Fruit fly (Drosophila melanogaster) whole organism, embryonic: Measurements from ENCODE around the gene CG13309.

Experiments
- B-H1 ChIP-seq: fragments of 200-800 bp; sonication (Bioruptor generic); IDR thresholded peaks from 3 replicates; pipeline ENCODE4 v1.3.6; 2022; ENCODE audit warnings: missing biosample characterization, missing genetic modification characterization
- BtbVII ChIP-seq: fragments of 200-800 bp; sonication (Bioruptor generic); optimal IDR thresholded peaks from 3 replicates; lab custom pipeline; 2017; ENCODE audit warnings: missing biosample characterization, mild to moderate bottlenecking, missing genetic modification characterization
- CG10979 ChIP-seq: fragments of 200-800 bp; sonication (Bioruptor generic); optimal IDR thresholded peaks from 2 replicates; lab custom pipeline; 2018; ENCODE audit warnings: missing biosample characterization, mild to moderate bottlenecking, missing genetic modification characterization, moderate library complexity
- CG11085 ChIP-seq: fragments of 200-800 bp; sonication (Bioruptor generic); IDR thresholded peaks from 2 replicates; pipeline ENCODE4 v1.3.6; 2022; ENCODE audit warnings: missing biosample characterization, missing genetic modification characterization
- CG13296 ChIP-seq: fragments of 200-800 bp; sonication (Bioruptor generic); optimal IDR thresholded peaks from 3 replicates; lab custom pipeline; 2018; ENCODE audit warnings: missing biosample characterization, mild to moderate bottlenecking, missing genetic modification characterization
- CG13624 ChIP-seq: fragments of 200-800 bp; sonication (Bioruptor generic); optimal IDR thresholded peaks from 2 replicates; lab custom pipeline; 2016; ENCODE audit warnings: missing biosample characterization, missing genetic modification characterization
- CG15073 ChIP-seq: fragments of 200-800 bp; sonication (Bioruptor generic); optimal IDR thresholded peaks from 2 replicates; lab custom pipeline; 2016; ENCODE audit warnings: missing biosample characterization, missing genetic modification characterization
- CG16779 ChIP-seq: fragments of 200-800 bp; sonication (Bioruptor generic); IDR thresholded peaks from 2 replicates; pipeline ENCODE4 v1.3.6; 2022; ENCODE audit warnings: missing biosample characterization, missing genetic modification characterization
- CG16813 ChIP-seq: fragments of 200-800 bp; sonication (Bioruptor generic); IDR thresholded peaks from 3 replicates; pipeline ENCODE4 v1.3.6; 2022; ENCODE audit warnings: missing biosample characterization, missing genetic modification characterization; ENCODE audit not compliant: partially characterized antibody
- CG31365 ChIP-seq: fragments of 200-800 bp; sonication (Bioruptor generic); optimal IDR thresholded peaks from 2 replicates; lab custom pipeline; 2018; ENCODE audit warnings: missing biosample characterization, mild to moderate bottlenecking, missing genetic modification characterization
- CG32532 ChIP-seq: fragments of 200-800 bp; sonication (Bioruptor generic); IDR thresholded peaks from 2 replicates; pipeline ENCODE4 v1.3.6; 2022; ENCODE audit warnings: missing biosample characterization, missing genetic modification characterization
- CG3847 ChIP-seq: fragments of 200-800 bp; sonication (Bioruptor generic); IDR thresholded peaks from 2 replicates; pipeline ENCODE4 v1.3.6; 2022; ENCODE audit warnings: missing biosample characterization, missing genetic modification characterization
- CG4360 ChIP-seq: fragments of 200-800 bp; sonication (Bioruptor generic); IDR thresholded peaks from 2 replicates; pipeline ENCODE4 v1.3.6; 2022; ENCODE audit warnings: missing biosample characterization, missing genetic modification characterization
- CG4404 ChIP-seq: fragments of 200-800 bp; sonication (Bioruptor generic); IDR thresholded peaks from 2 replicates; pipeline ENCODE4 v1.3.6; 2022; ENCODE audit warnings: missing biosample characterization, missing genetic modification characterization
- CG6175 ChIP-seq: fragments of 200-800 bp; sonication (Bioruptor generic); IDR thresholded peaks from 3 replicates; pipeline ENCODE4 v1.3.6; 2022; ENCODE audit warnings: missing biosample characterization, missing genetic modification characterization
- CG7271 ChIP-seq: fragments of 200-800 bp; sonication (Bioruptor generic); optimal IDR thresholded peaks from 2 replicates; lab custom pipeline; 2018; ENCODE audit warnings: missing biosample characterization, mild to moderate bottlenecking, missing genetic modification characterization, moderate library complexity
- CG7556 ChIP-seq: fragments of 200-800 bp; sonication (Bioruptor generic); optimal IDR thresholded peaks from 2 replicates; lab custom pipeline; 2017; ENCODE audit warnings: missing biosample characterization, mild to moderate bottlenecking, missing genetic modification characterization
- CG8359 ChIP-seq: fragments of 200-800 bp; sonication (Bioruptor generic); optimal IDR thresholded peaks from 2 replicates; lab custom pipeline; 2017; ENCODE audit warnings: missing biosample characterization, mild to moderate bottlenecking, missing genetic modification characterization, borderline replicate concordance
- CG9437 ChIP-seq: fragments of 200-800 bp; sonication (Bioruptor generic); optimal IDR thresholded peaks from 2 replicates; lab custom pipeline; 2018; ENCODE audit warnings: missing biosample characterization, mild to moderate bottlenecking, missing genetic modification characterization
- CG9932 ChIP-seq: fragments of 200-800 bp; sonication (Bioruptor generic); IDR thresholded peaks from 2 replicates; pipeline ENCODE4 v1.3.6; 2022; ENCODE audit warnings: missing biosample characterization, missing genetic modification characterization
- CTCF ChIP-seq: fragments of 200-800 bp; sonication (Bioruptor generic); optimal IDR thresholded peaks from 2 replicates; lab custom pipeline; 2017; ENCODE audit warnings: missing biosample characterization, mild to moderate bottlenecking, missing genetic modification characterization, moderate library complexity
- Ets97D ChIP-seq: fragments of 200-800 bp; sonication (Bioruptor generic); optimal IDR thresholded peaks from 3 replicates; lab custom pipeline; 2016; ENCODE audit warnings: missing biosample characterization, missing genetic modification characterization
- HHEX ChIP-seq: fragments of 200-800 bp; sonication (Bioruptor generic); optimal IDR thresholded peaks from 3 replicates; lab custom pipeline; 2017; ENCODE audit warnings: missing biosample characterization, mild to moderate bottlenecking, missing genetic modification characterization, missing genetic modification reagents
- Hmr ChIP-seq: fragments of 200-800 bp; sonication (Bioruptor generic); optimal IDR thresholded peaks from 3 replicates; lab custom pipeline; 2017; ENCODE audit warnings: mild to moderate bottlenecking, missing biosample characterization, missing genetic modification reagents, missing genetic modification characterization
- Hr39 ChIP-seq: fragments of >200 bp; optimal IDR thresholded peaks from 2 replicates; lab custom pipeline; 2017
- Ptx1 ChIP-seq: fragments of 200-800 bp; sonication (Bioruptor generic); IDR thresholded peaks from 2 replicates; pipeline ENCODE4 v1.3.6; 2022; ENCODE audit warnings: missing biosample characterization, missing genetic modification characterization
- Trl ChIP-seq, 3 experiments: fragments of >200 bp in 2 of 3; fragments of 200-800 bp in 1 of 3; sonication (Bioruptor generic) in 1 of 3; optimal IDR thresholded peaks; 2 replicates in 1 of 3; 3 replicates in 2 of 3; lab custom pipeline; 2016 to 2017; ENCODE audit warnings: missing biosample characterization in 1 of 3, missing genetic modification characterization in 1 of 3
- bab2 ChIP-seq: fragments of 200-800 bp; sonication (Bioruptor generic); optimal IDR thresholded peaks from 2 replicates; lab custom pipeline; 2016; ENCODE audit warnings: missing biosample characterization, missing genetic modification characterization
- ci ChIP-seq: fragments of 200-800 bp; sonication (Bioruptor generic); IDR thresholded peaks from 3 replicates; pipeline ENCODE4 v1.3.6; 2022; ENCODE audit warnings: missing biosample characterization, missing genetic modification characterization
- cwo ChIP-seq: fragments of 200-800 bp; sonication (Bioruptor generic); optimal IDR thresholded peaks from 3 replicates; lab custom pipeline; 2017; ENCODE audit warnings: missing biosample characterization, missing genetic modification characterization, mild to moderate bottlenecking, moderate library complexity, missing genetic modification reagents
- da ChIP-seq: fragments of 200-800 bp; sonication (Bioruptor generic); optimal IDR thresholded peaks from 2 replicates; lab custom pipeline; 2016; ENCODE audit warnings: missing biosample characterization, missing genetic modification characterization
- disco-r ChIP-seq: fragments of 200-800 bp; sonication (Bioruptor generic); optimal IDR thresholded peaks from 2 replicates; lab custom pipeline; 2016; ENCODE audit warnings: missing biosample characterization, missing genetic modification characterization
- fd96Cb ChIP-seq: fragments of 200-800 bp; sonication (Bioruptor generic); optimal IDR thresholded peaks from 2 replicates; lab custom pipeline; 2018; ENCODE audit warnings: missing biosample characterization, mild to moderate bottlenecking, missing genetic modification characterization, moderate library complexity
- ftz-f1 ChIP-seq: fragments of 200-800 bp; sonication (Bioruptor generic); optimal IDR thresholded peaks from 2 replicates; lab custom pipeline; 2016; ENCODE audit warnings: missing biosample characterization, missing genetic modification characterization
- hb ChIP-seq: fragments of 200-800 bp; sonication (Bioruptor generic); IDR thresholded peaks from 3 replicates; pipeline ENCODE4 v1.3.6; 2022; ENCODE audit warnings: missing biosample characterization, missing genetic modification characterization; ENCODE audit not compliant: partially characterized antibody
- jumu ChIP-seq: fragments of 200-800 bp; sonication (Bioruptor generic); optimal IDR thresholded peaks from 3 replicates; lab custom pipeline; 2016; ENCODE audit warnings: missing biosample characterization, missing genetic modification characterization
- lilli ChIP-seq: fragments of 200-800 bp; sonication (Bioruptor generic); optimal IDR thresholded peaks from 3 replicates; lab custom pipeline; 2016; ENCODE audit warnings: missing biosample characterization, missing genetic modification characterization
- pb ChIP-seq: fragments of 200-800 bp; sonication (Bioruptor generic); optimal IDR thresholded peaks from 3 replicates; lab custom pipeline; 2016; ENCODE audit warnings: missing biosample characterization, missing genetic modification characterization
- psq ChIP-seq: fragments of 200-800 bp; sonication (Bioruptor generic); optimal IDR thresholded peaks from 2 replicates; lab custom pipeline; 2017; ENCODE audit warnings: missing biosample characterization, missing genetic modification characterization
- pum ChIP-seq: fragments of 200-800 bp; sonication (Bioruptor generic); optimal IDR thresholded peaks from 2 replicates; lab custom pipeline; 2016; ENCODE audit warnings: missing biosample characterization, missing genetic modification characterization
- sd ChIP-seq: fragments of 200-800 bp; sonication (Bioruptor generic); optimal IDR thresholded peaks from 3 replicates; lab custom pipeline; 2018; ENCODE audit warnings: missing biosample characterization, mild to moderate bottlenecking, missing genetic modification characterization, moderate library complexity
- slou ChIP-seq: fragments of 200-800 bp; sonication (Bioruptor generic); optimal IDR thresholded peaks from 3 replicates; lab custom pipeline; 2016; ENCODE audit warnings: missing biosample characterization, missing genetic modification characterization
- sna ChIP-seq: fragments of 200-800 bp; sonication (Bioruptor generic); IDR thresholded peaks from 2 replicates; pipeline ENCODE4 v1.3.6; 2022; ENCODE audit warnings: missing biosample characterization, missing genetic modification characterization; ENCODE audit not compliant: partially characterized antibody
- sqz ChIP-seq: fragments of 200-800 bp; sonication (Bioruptor generic); optimal IDR thresholded peaks from 3 replicates; lab custom pipeline; 2018; ENCODE audit warnings: missing biosample characterization, mild to moderate bottlenecking, missing genetic modification characterization
- stwl ChIP-seq: fragments of 200-800 bp; sonication (Bioruptor generic); optimal IDR thresholded peaks from 3 replicates; lab custom pipeline; 2018; ENCODE audit warnings: missing biosample characterization, mild to moderate bottlenecking, missing genetic modification characterization, moderate library complexity
- tio ChIP-seq: fragments of 200-800 bp; sonication (Bioruptor generic); optimal IDR thresholded peaks from 2 replicates; lab custom pipeline; 2017; ENCODE audit warnings: missing biosample characterization, missing genetic modification characterization, inconsistent platforms
- twi ChIP-seq: fragments of 200-800 bp; optimal IDR thresholded peaks from 2 replicates; lab custom pipeline; 2019; ENCODE audit warnings: missing biosample characterization, mild to moderate bottlenecking, missing genetic modification characterization, moderate library complexity
- unpg ChIP-seq: fragments of 200-800 bp; sonication (Bioruptor generic); optimal IDR thresholded peaks from 3 replicates; lab custom pipeline; 2018; ENCODE audit warnings: missing biosample characterization, mild to moderate bottlenecking, missing genetic modification characterization, moderate library complexity
- usp ChIP-seq: fragments of >200 bp; optimal IDR thresholded peaks from 2 replicates; lab custom pipeline; 2017; ENCODE audit warnings: missing biosample characterization, missing genetic modification characterization
- yki ChIP-seq: fragments of >200 bp; optimal IDR thresholded peaks from 3 replicates; lab custom pipeline; 2018
- zf30C ChIP-seq: fragments of 200-800 bp; sonication (Bioruptor generic); optimal IDR thresholded peaks from 3 replicates; lab custom pipeline; 2018; ENCODE audit warnings: missing biosample characterization, mild to moderate bottlenecking, missing genetic modification characterization

The CG13309 gene

DNA sequence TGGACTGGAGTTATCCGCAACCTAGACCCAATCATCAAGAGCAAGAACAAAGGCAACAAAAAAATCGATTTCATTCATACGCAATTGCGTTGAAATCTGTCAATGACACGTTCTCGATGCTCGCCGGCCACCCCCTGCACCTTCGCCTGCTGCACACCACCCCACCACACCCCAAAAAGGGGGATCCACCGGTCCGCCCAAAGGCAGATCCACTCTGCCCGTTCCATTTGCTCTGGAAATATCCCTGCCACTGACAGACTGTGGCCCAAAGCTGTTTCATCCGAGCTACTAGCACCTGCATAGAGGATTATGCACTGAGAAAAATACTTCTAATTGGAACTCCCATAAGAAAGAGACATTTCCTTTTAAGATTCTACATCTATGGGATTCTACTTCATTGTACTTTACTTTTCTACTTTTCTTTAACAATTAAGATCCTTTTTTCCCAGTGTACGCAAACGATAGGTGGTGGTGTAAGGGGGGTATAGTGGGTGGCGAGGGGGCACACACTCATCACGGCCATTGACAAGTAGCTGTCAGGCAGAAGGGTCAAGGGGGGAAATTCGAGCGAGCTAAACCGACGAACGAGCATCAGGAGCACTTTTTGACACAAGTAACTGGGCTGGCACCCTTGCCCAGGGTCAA lies 13.7 kb downstream of the CG13309 start (continued):
- TF ChIP-seq HHEX (GFP tag; lab: Kevin White, UChicago) (no peak), stwl (tag; lab: Kevin White, UChicago) (no peak), pum (GFP tag; lab: Kevin White, UChicago) (no peak), CG4360 (no peak), B-H1 (no peak; the same call in 1 of the 3 replicates), da (GFP tag; lab: Kevin White, UChicago) (no peak), pb (no peak), Trl (optimal IDR thresholded peaks at IDR 0.05; lab: Kevin White, UChicago) (no peak), Trl (GFP tag; optimal IDR thresholded peaks at IDR 0.05; lab: Kevin White, UChicago) (no peak), CG4404 (GFP tag; lab: Robert Waterston, UW) (no peak), cwo (GFP tag; lab: Kevin White, UChicago) (no peak), CG13624 (GFP tag; lab: Kevin White, UChicago) (no peak), usp (GFP tag; lab: Kevin White, UChicago) (no peak), Hr39 (lab: Kevin White, UChicago) (no peak), hb (GFP tag; lab: Robert Waterston, UW) (no peak), CTCF (GFP tag; lab: Kevin White, UChicago) (no peak), CG6175 (GFP tag; lab: Robert Waterston, UW) (no peak), ci (GFP tag; lab: Robert Waterston, UW) (peak; percentile 60; the same call in 2 of the 3 replicates), sna (no peak), CG16779 (no peak), Hmr (no peak), fd96Cb (tag; lab: Kevin White, UChicago) (peak; percentile 54), CG7271 (tag; lab: Kevin White, UChicago) (no peak), CG32532 (GFP tag; lab: Robert Waterston, UW) (peak; percentile 44; the same call in 1 of the 2 replicates), bab2 (GFP tag; lab: Kevin White, UChicago) (no peak), CG3847 (GFP tag; lab: Robert Waterston, UW) (peak; percentile 35; the same call in 1 of the 2 replicates), CG11085 (no peak), zf30C (GFP tag; lab: Kevin White, UChicago) (no peak), CG13296 (no peak), CG31365 (tag; lab: Kevin White, UChicago) (no peak), yki (no peak), CG9437 (peak; percentile 17), Ptx1 (GFP tag; lab: Robert Waterston, UW) (peak; percentile 55; the same call in 1 of the 2 replicates), unpg (GFP tag; lab: Kevin White, UChicago) (peak; percentile 35), CG8359 (GFP tag; lab: Kevin White, UChicago) (no peak), CG15073 (GFP tag; lab: Kevin White, UChicago) (no peak), sd (tag; lab: Kevin White, UChicago) (no peak), ftz-f1 (GFP tag; lab: Kevin White, UChicago) (no peak), jumu (GFP tag; lab: Kevin White, UChicago) (peak; percentile 7), twi (tag; lab: Kevin White, UChicago) (peak; percentile 11), BtbVII (GFP tag; lab: Kevin White, UChicago) (no peak), Ets97D (GFP tag; lab: Kevin White, UChicago) (no peak), CG9932 (GFP tag; lab: Robert Waterston, UW) (0 out of 2 replicates have a peak, but pooled peaks have one; percentile 12), psq (GFP tag; lab: Kevin White, UChicago) (no peak), lilli (peak; percentile 29), disco-r (GFP tag; lab: Kevin White, UChicago) (no peak), slou (GFP tag; lab: Kevin White, UChicago) (no peak), tio (peak; percentile 24), CG7556 (GFP tag; lab: Kevin White, UChicago) (peak; percentile 45), CG16813 (GFP tag; lab: Robert Waterston, UW) (no peak), CG10979 (peak; percentile 79), sqz (GFP tag; lab: Kevin White, UChicago) (no peak)
